Fruit fly (Drosophila melanogaster) whole organism, wandering third instar larva: ENCODE measurements around the gene CG8997.

ENCODE experiments used
- CG32264 ChIP-seq: fragments of 200-800 bp; sonication (Bioruptor generic); optimal IDR thresholded peaks from 2 replicates; lab custom pipeline; 2016; ENCODE audit warnings: missing biosample characterization, missing genetic modification characterization
- Dfd ChIP-seq: fragments of >200 bp; optimal IDR thresholded peaks from 2 replicates; lab custom pipeline; 2017; ENCODE audit warnings: missing biosample characterization, missing genetic modification characterization
- Dif ChIP-seq: fragments of 200-275, 200-300 bp; sonication (Bioruptor generic); optimal IDR thresholded peaks from 2 replicates; lab custom pipeline; 2018; ENCODE audit warnings: missing biosample characterization, missing genetic modification characterization; ENCODE audit not compliant: partially characterized antibody
- HLH106 ChIP-seq: fragments of 200-800 bp; optimal IDR thresholded peaks from 3 replicates; lab custom pipeline; 2019; ENCODE audit warnings: missing biosample characterization, mild to moderate bottlenecking, missing genetic modification characterization, moderate library complexity
- fru ChIP-seq: fragments of 200-800 bp; sonication (Bioruptor generic); optimal IDR thresholded peaks from 3 replicates; lab custom pipeline; 2016; ENCODE audit warnings: missing biosample characterization, mild to moderate bottlenecking, missing genetic modification characterization
- h ChIP-seq: fragments of 200-800 bp; sonication (Bioruptor generic); optimal IDR thresholded peaks from 3 replicates; lab custom pipeline; 2016; ENCODE audit warnings: missing biosample characterization, mild to moderate bottlenecking, missing genetic modification characterization
- lola ChIP-seq: fragments of >200 bp; optimal IDR thresholded peaks from 2 replicates; lab custom pipeline; 2017; ENCODE audit warnings: missing biosample characterization, missing genetic modification characterization
- psq ChIP-seq: fragments of 200-800 bp; sonication (Bioruptor generic); optimal IDR thresholded peaks from 3 replicates; lab custom pipeline; 2017; ENCODE audit warnings: missing biosample characterization, mild to moderate bottlenecking, missing genetic modification characterization, moderate library complexity

DNA sequence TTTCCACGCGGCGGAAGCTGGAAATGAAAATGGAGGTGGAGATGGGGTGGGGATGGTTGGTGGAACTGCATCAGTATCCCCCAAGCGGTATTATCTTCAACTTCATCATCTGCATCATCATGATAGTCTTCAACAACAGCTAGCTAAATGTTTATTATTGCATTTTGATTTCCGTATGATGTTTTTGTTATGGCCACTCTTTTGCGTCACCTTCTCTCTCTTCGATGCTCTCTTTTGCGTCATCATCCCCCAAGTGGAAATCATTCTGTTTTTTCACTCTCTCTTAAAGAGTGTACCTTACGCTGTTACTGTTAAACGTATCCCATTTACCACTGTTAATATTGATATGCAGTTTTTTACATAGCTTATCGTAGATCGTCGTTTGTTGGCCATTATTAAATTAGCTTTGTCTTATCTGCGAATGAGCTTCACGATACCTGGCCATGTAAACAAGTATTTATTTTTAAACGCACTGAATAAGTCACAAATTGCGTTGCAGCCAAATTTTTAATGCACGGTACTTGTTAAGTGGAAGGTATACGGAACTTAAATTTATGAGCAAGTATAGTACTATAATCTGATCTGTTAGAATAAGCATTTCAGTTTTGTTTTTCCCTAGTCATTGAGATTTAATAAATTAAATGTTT lies 32.9 kb upstream of the CG8997 start:
- TF ChIP-seq CG32264 (GFP tag; lab: Kevin White, UChicago) (no peak), Dfd (GFP tag; lab: Kevin White, UChicago) (no peak), Dif (GFP tag; lab: Kevin White, UChicago) (no peak), psq (no peak), HLH106 (tag; lab: Kevin White, UChicago) (no peak), lola (no peak), fru (GFP tag; lab: Kevin White, UChicago) (no peak), h (no peak)
